Fruit fly (Drosophila melanogaster) whole organism, embryonic: Measurements from ENCODE around the gene CG5541.

ENCODE experiments used
- CG10543 ChIP-seq: fragments of 200-800 bp; sonication (Bioruptor generic); optimal IDR thresholded peaks from 3 replicates; lab custom pipeline; 2017; ENCODE audit warnings: missing biosample characterization, mild to moderate bottlenecking, missing genetic modification characterization, moderate library complexity
- CG11723 ChIP-seq: fragments of 200-800 bp; sonication (Bioruptor generic); optimal IDR thresholded peaks from 2 replicates; lab custom pipeline; 2017; ENCODE audit warnings: missing biosample characterization, mild to moderate bottlenecking, missing genetic modification characterization
- CG12744 ChIP-seq: fragments of 200-800 bp; sonication (Bioruptor generic); optimal IDR thresholded peaks from 2 replicates; lab custom pipeline; 2016; ENCODE audit warnings: missing biosample characterization, missing genetic modification characterization
- CG13775 ChIP-seq: fragments of 200-800 bp; sonication (Bioruptor generic); optimal IDR thresholded peaks from 3 replicates; lab custom pipeline; 2017; ENCODE audit warnings: missing biosample characterization, mild to moderate bottlenecking, missing genetic modification characterization
- CG14441 ChIP-seq: fragments of 200-800 bp; sonication (Bioruptor generic); IDR thresholded peaks from 2 replicates; pipeline ENCODE4 v1.3.6; 2022; ENCODE audit warnings: missing biosample characterization, missing genetic modification characterization
- CG17385 ChIP-seq: fragments of 200-800 bp; sonication (Bioruptor generic); optimal IDR thresholded peaks from 3 replicates; lab custom pipeline; 2018; ENCODE audit warnings: missing biosample characterization, mild to moderate bottlenecking, missing genetic modification characterization
- CG18599 ChIP-seq: fragments of 200-800 bp; sonication (Bioruptor generic); optimal IDR thresholded peaks from 3 replicates; lab custom pipeline; 2017; ENCODE audit warnings: missing biosample characterization, missing genetic modification characterization, mild to moderate bottlenecking, moderate library complexity, missing genetic modification reagents
- CG2120 ChIP-seq: fragments of 200-800 bp; sonication (Bioruptor generic); optimal IDR thresholded peaks from 3 replicates; lab custom pipeline; 2016; ENCODE audit warnings: missing biosample characterization, missing genetic modification characterization
- CG3163 ChIP-seq: fragments of 200-800 bp; sonication (Bioruptor generic); optimal IDR thresholded peaks from 3 replicates; lab custom pipeline; 2016; ENCODE audit warnings: missing biosample characterization, missing genetic modification characterization
- CG3995 ChIP-seq: fragments of 200-800 bp; sonication (Bioruptor generic); optimal IDR thresholded peaks from 3 replicates; lab custom pipeline; 2016; ENCODE audit warnings: missing biosample characterization, missing genetic modification characterization
- CG4404 ChIP-seq: fragments of 200-800 bp; sonication (Bioruptor generic); IDR thresholded peaks from 2 replicates; pipeline ENCODE4 v1.3.6; 2022; ENCODE audit warnings: missing biosample characterization, missing genetic modification characterization
- CG4617 ChIP-seq: fragments of 200-800 bp; sonication (Bioruptor generic); optimal IDR thresholded peaks from 3 replicates; lab custom pipeline; 2016; ENCODE audit warnings: missing biosample characterization, missing genetic modification characterization, borderline replicate concordance
- CG6175 ChIP-seq: fragments of 200-800 bp; sonication (Bioruptor generic); IDR thresholded peaks from 3 replicates; pipeline ENCODE4 v1.3.6; 2022; ENCODE audit warnings: missing biosample characterization, missing genetic modification characterization
- CG6683 ChIP-seq: fragments of 200-800 bp; sonication (Bioruptor generic); optimal IDR thresholded peaks from 2 replicates; lab custom pipeline; 2017; ENCODE audit warnings: missing biosample characterization, mild to moderate bottlenecking, missing genetic modification characterization, missing genetic modification reagents
- CG8281 ChIP-seq: fragments of 200-800 bp; sonication (Bioruptor generic); optimal IDR thresholded peaks from 2 replicates; lab custom pipeline; 2018; ENCODE audit warnings: missing biosample characterization, mild to moderate bottlenecking, missing genetic modification characterization, moderate library complexity
- CHES-1-like ChIP-seq: fragments of 200-800 bp; sonication (Bioruptor generic); optimal IDR thresholded peaks from 2 replicates; lab custom pipeline; 2016; ENCODE audit warnings: missing biosample characterization, missing genetic modification characterization
- D ChIP-seq, 2 experiments: fragments of 200-800 bp in 1 of 2; fragments of >200 bp in 1 of 2; sonication (Bioruptor generic) in 1 of 2; optimal IDR thresholded peaks; 2 replicates in 1 of 2; 3 replicates in 1 of 2; lab custom pipeline; 2017; ENCODE audit warnings: mild to moderate bottlenecking in 1 of 2, missing biosample characterization in 1 of 2, missing genetic modification characterization in 1 of 2, missing genetic modification reagents in 1 of 2
- Dek ChIP-seq: fragments of 200-800 bp; sonication (Bioruptor generic); optimal IDR thresholded peaks from 3 replicates; lab custom pipeline; 2019; ENCODE audit warnings: missing biosample characterization, mild to moderate bottlenecking, missing genetic modification characterization, moderate library complexity
- Doc3 ChIP-seq: fragments of 200-800 bp; sonication (Bioruptor generic); IDR thresholded peaks from 3 replicates; pipeline ENCODE4 v1.3.6; 2022; ENCODE audit warnings: missing biosample characterization, missing genetic modification characterization; ENCODE audit not compliant: partially characterized antibody
- Fer2 ChIP-seq: fragments of 200-800 bp; sonication (Bioruptor generic); optimal IDR thresholded peaks from 2 replicates; lab custom pipeline; 2018; ENCODE audit warnings: missing biosample characterization, mild to moderate bottlenecking, missing genetic modification characterization, moderate library complexity
- H2.0 ChIP-seq: fragments of 200-800 bp; sonication (Bioruptor generic); IDR thresholded peaks from 2 replicates; pipeline ENCODE4 v1.3.6; 2022; ENCODE audit warnings: missing biosample characterization, missing genetic modification characterization
- HLH54F ChIP-seq: fragments of 200-800 bp; sonication (Bioruptor generic); optimal IDR thresholded peaks from 3 replicates; lab custom pipeline; 2016; ENCODE audit warnings: missing biosample characterization, missing genetic modification characterization
- Hand ChIP-seq: fragments of 200-800 bp; sonication (Bioruptor generic); optimal IDR thresholded peaks from 2 replicates; lab custom pipeline; 2017; ENCODE audit warnings: mild to moderate bottlenecking, missing biosample characterization, missing genetic modification reagents, missing genetic modification characterization
- Hey ChIP-seq: fragments of 200-800 bp; sonication (Bioruptor generic); optimal IDR thresholded peaks from 3 replicates; lab custom pipeline; 2018; ENCODE audit warnings: missing biosample characterization, mild to moderate bottlenecking, missing genetic modification characterization
- HmgZ ChIP-seq: fragments of 200-800 bp; sonication (Bioruptor generic); optimal IDR thresholded peaks from 2 replicates; lab custom pipeline; 2018; ENCODE audit warnings: missing biosample characterization, mild to moderate bottlenecking, missing genetic modification characterization
- Lim3 ChIP-seq: fragments of 200-800 bp; sonication (Bioruptor generic); IDR thresholded peaks from 2 replicates; pipeline ENCODE4 v1.3.6; 2022; ENCODE audit warnings: missing biosample characterization, missing genetic modification characterization
- MESR4 ChIP-seq: fragments of 200-800 bp; sonication (Bioruptor generic); optimal IDR thresholded peaks from 2 replicates; lab custom pipeline; 2018; ENCODE audit warnings: missing biosample characterization, mild to moderate bottlenecking, missing genetic modification characterization, moderate library complexity
- MTF-1 ChIP-seq: fragments of 200-800 bp; sonication (Bioruptor generic); optimal IDR thresholded peaks from 2 replicates; lab custom pipeline; 2018; ENCODE audit warnings: missing biosample characterization, mild to moderate bottlenecking, missing genetic modification characterization, borderline replicate concordance
- Meics ChIP-seq: fragments of 200-800 bp; sonication (Bioruptor generic); optimal IDR thresholded peaks from 2 replicates; lab custom pipeline; 2017; ENCODE audit warnings: missing biosample characterization, mild to moderate bottlenecking, missing genetic modification characterization
- Mes4 ChIP-seq: fragments of 200-800 bp; sonication (Bioruptor generic); optimal IDR thresholded peaks from 2 replicates; lab custom pipeline; 2016; ENCODE audit warnings: missing biosample characterization, missing genetic modification characterization
- Oaz ChIP-seq: fragments of 200-800 bp; sonication (Bioruptor generic); IDR thresholded peaks from 2 replicates; pipeline ENCODE4 v1.3.6; 2022; ENCODE audit warnings: missing biosample characterization, missing genetic modification characterization
- Poxn ChIP-seq: fragments of 200-800 bp; sonication (Bioruptor generic); IDR thresholded peaks from 2 replicates; pipeline ENCODE4 v1.3.6; 2022; ENCODE audit warnings: missing biosample characterization, missing genetic modification characterization
- Sox102F ChIP-seq: fragments of 200-800 bp; sonication (Bioruptor generic); optimal IDR thresholded peaks from 2 replicates; lab custom pipeline; 2018; ENCODE audit warnings: missing biosample characterization, mild to moderate bottlenecking, missing genetic modification characterization, moderate library complexity
- bowl ChIP-seq: fragments of 200-800 bp; sonication (Bioruptor generic); IDR thresholded peaks from 2 replicates; pipeline ENCODE4 v1.3.6; 2022; ENCODE audit warnings: missing biosample characterization, missing genetic modification characterization
- cwo ChIP-seq: fragments of 200-800 bp; sonication (Bioruptor generic); optimal IDR thresholded peaks from 3 replicates; lab custom pipeline; 2017; ENCODE audit warnings: missing biosample characterization, missing genetic modification characterization, mild to moderate bottlenecking, moderate library complexity, missing genetic modification reagents
- fd64A ChIP-seq: fragments of 200-800 bp; sonication (Bioruptor generic); optimal IDR thresholded peaks from 3 replicates; lab custom pipeline; 2018; ENCODE audit warnings: missing biosample characterization, mild to moderate bottlenecking, missing genetic modification characterization
- ftz-f1 ChIP-seq: fragments of 200-800 bp; sonication (Bioruptor generic); optimal IDR thresholded peaks from 2 replicates; lab custom pipeline; 2016; ENCODE audit warnings: missing biosample characterization, missing genetic modification characterization
- fu2 ChIP-seq: fragments of 200-800 bp; sonication (Bioruptor generic); optimal IDR thresholded peaks from 2 replicates; lab custom pipeline; 2016; ENCODE audit warnings: missing biosample characterization, missing genetic modification characterization
- kay ChIP-seq: fragments of 200-800 bp; sonication (Bioruptor generic); optimal IDR thresholded peaks from 2 replicates; lab custom pipeline; 2016; ENCODE audit warnings: missing biosample characterization, missing genetic modification characterization
- maf-S ChIP-seq: fragments of 200-800 bp; sonication (Bioruptor generic); optimal IDR thresholded peaks from 2 replicates; lab custom pipeline; 2016; ENCODE audit warnings: missing biosample characterization, missing genetic modification characterization
- otp ChIP-seq: fragments of 200-800 bp; sonication (Bioruptor generic); IDR thresholded peaks from 3 replicates; pipeline ENCODE4, ENCODE4 v1.3.6; 2022; ENCODE audit warnings: missing biosample characterization, missing genetic modification characterization
- pb ChIP-seq: fragments of 200-800 bp; sonication (Bioruptor generic); optimal IDR thresholded peaks from 3 replicates; lab custom pipeline; 2016; ENCODE audit warnings: missing biosample characterization, missing genetic modification characterization
- ro ChIP-seq: fragments of 200-800 bp; sonication (Bioruptor generic); IDR thresholded peaks from 2 replicates; pipeline ENCODE4 v1.3.6; 2022; ENCODE audit warnings: missing biosample characterization, missing genetic modification characterization
- scrt ChIP-seq: fragments of 200-800 bp; sonication (Bioruptor generic); optimal IDR thresholded peaks from 2 replicates; lab custom pipeline; 2018; ENCODE audit warnings: missing biosample characterization, mild to moderate bottlenecking, missing genetic modification characterization, moderate library complexity
- ssp ChIP-seq: fragments of 200-800 bp; sonication (Bioruptor generic); IDR thresholded peaks from 2 replicates; pipeline ENCODE4 v1.3.6; 2022; ENCODE audit warnings: missing biosample characterization, missing genetic modification characterization
- sug ChIP-seq: fragments of 200-800 bp; optimal IDR thresholded peaks from 2 replicates; lab custom pipeline; 2019; ENCODE audit warnings: missing biosample characterization, mild to moderate bottlenecking, missing genetic modification characterization, moderate library complexity
- tin ChIP-seq: fragments of 200-800 bp; sonication (Bioruptor generic); optimal IDR thresholded peaks from 3 replicates; lab custom pipeline; 2016; ENCODE audit warnings: missing biosample characterization, missing genetic modification characterization
- tna ChIP-seq: fragments of 200-800 bp; sonication (Bioruptor generic); IDR thresholded peaks from 2 replicates; pipeline ENCODE4 v1.3.6; 2022; ENCODE audit warnings: missing biosample characterization, missing genetic modification characterization; ENCODE audit not compliant: partially characterized antibody
- tup ChIP-seq: fragments of 200-800 bp; sonication (Bioruptor generic); optimal IDR thresholded peaks from 2 replicates; lab custom pipeline; 2016; ENCODE audit warnings: missing biosample characterization, mild to moderate bottlenecking, missing genetic modification characterization, moderate library complexity
- vfl ChIP-seq: fragments of 200-800 bp; sonication (Bioruptor generic); optimal IDR thresholded peaks from 2 replicates; lab custom pipeline; 2016; ENCODE audit warnings: missing biosample characterization, missing genetic modification characterization

CG5541 gene

dm6 chrX:15021021-15021477 lies 22.9 kb upstream of the CG5541 start (continued):
- TF ChIP-seq HLH54F (GFP tag; lab: Kevin White, UChicago) (no peak), kay (GFP tag; lab: Kevin White, UChicago) (peak; percentile 64), ftz-f1 (GFP tag; lab: Kevin White, UChicago) (no peak), Hand (GFP tag; lab: Kevin White, UChicago) (peak; percentile 45), Lim3 (GFP tag; lab: Robert Waterston, UW) (no peak), tna (GFP tag; lab: Robert Waterston, UW) (no peak), scrt (GFP tag; lab: Kevin White, UChicago) (peak; percentile 64), CG13775 (GFP tag; lab: Kevin White, UChicago) (peak; percentile 75), pb (no peak), ro (GFP tag; lab: Robert Waterston, UW) (peak; percentile 70), sug (tag; lab: Kevin White, UChicago) (peak; percentile 43), MESR4 (GFP tag; lab: Kevin White, UChicago) (peak; percentile 9), otp (GFP tag; lab: Robert Waterston, UW) (peak; percentile 78; the same call in 2 of the 3 replicates), Hey (tag; lab: Kevin White, UChicago) (no peak), CHES-1-like (GFP tag; lab: Kevin White, UChicago) (no peak), Sox102F (GFP tag; lab: Kevin White, UChicago) (peak; percentile 93), CG18599 (GFP tag; lab: Kevin White, UChicago) (peak; percentile 83), maf-S (GFP tag; lab: Kevin White, UChicago) (no peak), tin (GFP tag; lab: Kevin White, UChicago) (peak; percentile 78), CG17385 (GFP tag; lab: Kevin White, UChicago) (peak; percentile 76), bowl (GFP tag; lab: Robert Waterston, UW) (0 out of 2 replicates have a peak, but pooled peaks have one; percentile 9), Fer2 (peak; percentile 41), ssp (GFP tag; lab: Robert Waterston, UW) (peak; percentile 82), CG11723 (peak; percentile 59), CG12744 (GFP tag; lab: Kevin White, UChicago) (no peak), cwo (peak; percentile 58), CG8281 (tag; lab: Kevin White, UChicago) (peak; percentile 98), HmgZ (tag; lab: Kevin White, UChicago) (no peak), CG4404 (peak; percentile 55), CG3163 (no peak), CG14441 (GFP tag; lab: Robert Waterston, UW) (no peak), tup (GFP tag; lab: Kevin White, UChicago) (no peak), CG6175 (GFP tag; lab: Robert Waterston, UW) (no peak), fu2 (GFP tag; lab: Kevin White, UChicago) (no peak), vfl (GFP tag; lab: Kevin White, UChicago) (no peak), D (optimal IDR thresholded peaks at IDR 0.05; lab: Kevin White, UChicago) (no peak), D (GFP tag; optimal IDR thresholded peaks at IDR 0.05; lab: Kevin White, UChicago) (peak; percentile 93), Poxn (GFP tag; lab: Robert Waterston, UW) (no peak), Meics (GFP tag; lab: Kevin White, UChicago) (peak; percentile 52), CG3995 (GFP tag; lab: Kevin White, UChicago) (no peak), fd64A (peak; percentile 65), MTF-1 (peak; percentile 68), Doc3 (GFP tag; lab: Robert Waterston, UW) (no peak), Mes4 (no peak), Dek (tag; lab: Kevin White, UChicago) (peak; percentile 55), Oaz (GFP tag; lab: Robert Waterston, UW) (0 out of 2 replicates have a peak, but pooled peaks have one; percentile 14), CG6683 (GFP tag; lab: Kevin White, UChicago) (peak; percentile 58), H2.0 (GFP tag; lab: Robert Waterston, UW) (peak; percentile 61), CG4617 (GFP tag; lab: Kevin White, UChicago) (no peak), CG2120 (no peak), CG10543 (peak; percentile 54)
